Fruit fly (Drosophila melanogaster): ENCODE results near the gene CG15531.
A peak's percentile ranks its signal among the peaks of the same experiment; 100 is the strongest.

CG15531 gene

DNA sequence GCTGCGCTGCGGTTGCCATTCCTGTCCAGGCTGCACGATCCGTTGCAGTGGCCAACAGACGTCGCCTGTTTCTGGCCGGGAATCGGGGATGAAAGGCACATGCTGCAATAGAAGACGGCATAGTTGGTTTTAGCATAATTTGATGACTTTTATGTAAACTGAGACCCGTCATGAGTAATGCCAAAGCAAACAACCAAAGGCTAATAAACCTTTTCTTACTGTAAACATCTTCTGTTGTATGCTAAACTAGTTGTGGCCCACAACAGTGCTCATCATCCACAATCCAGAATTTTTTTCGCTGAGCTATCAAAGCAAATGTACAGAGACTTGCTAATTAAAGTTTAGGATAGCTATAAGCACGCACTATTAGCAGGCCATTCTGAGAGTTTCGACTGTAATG is 2.8 kb upstream of the CG15531 start (continued):
- TF ChIP-seq fu2 (GFP tag; optimal IDR thresholded peaks at IDR 0.05) (no peak), dati (GFP tag; IDR thresholded peaks at IDR 0.05) (no peak), Hr51 (GFP tag; optimal IDR thresholded peaks at IDR 0.05) (no peak), CG12659 (GFP tag; optimal IDR thresholded peaks at IDR 0.05) (peak; percentile 19), CG10543 (GFP tag; optimal IDR thresholded peaks at IDR 0.05) (peak; percentile 79), PHDP (tag; optimal IDR thresholded peaks at IDR 0.05) (peak; percentile 52), MTF-1 (GFP tag; optimal IDR thresholded peaks at IDR 0.05; ENCODE audit: borderline replicate concordance) (peak; percentile 43), CG6765 (GFP tag; optimal IDR thresholded peaks at IDR 0.05) (peak; percentile 73), B-H2 (GFP tag; optimal IDR thresholded peaks at IDR 0.05) (peak; percentile 62), Rfx (GFP tag; IDR thresholded peaks at IDR 0.05) (peak; percentile 43; the same call in 1 of the 2 replicates), Fer1 (GFP tag; optimal IDR thresholded peaks at IDR 0.05) (peak; percentile 51), Vsx1 (GFP tag; optimal IDR thresholded peaks at IDR 0.05) (peak; percentile 27), Lim3 (GFP tag; IDR thresholded peaks at IDR 0.05) (no peak), CG10147 (GFP tag; optimal IDR thresholded peaks at IDR 0.05) (peak; percentile 5), HmgZ (tag; optimal IDR thresholded peaks at IDR 0.05) (peak; percentile 45), bsh (GFP tag; optimal IDR thresholded peaks at IDR 0.05) (peak in 1 of 2 experiments; percentile 6), Dbx (GFP tag; IDR thresholded peaks at IDR 0.05) (0 out of 3 replicates have a peak, but pooled peaks have one; percentile 37), CG4854 (GFP tag; optimal IDR thresholded peaks at IDR 0.05) (no peak), CG8089 (GFP tag; optimal IDR thresholded peaks at IDR 0.05) (no peak), bbx (GFP tag; IDR thresholded peaks at IDR 0.05; ENCODE audit: partially characterized antibody) (no peak), CG10431 (GFP tag; optimal IDR thresholded peaks at IDR 0.05) (peak; percentile 42), wdn (GFP tag; IDR thresholded peaks at IDR 0.05) (0 out of 2 replicates have a peak, but pooled peaks have one; percentile 17), ranshi (GFP tag; IDR thresholded peaks at IDR 0.05) (0 out of 2 replicates have a peak, but pooled peaks have one; percentile 10), CG4328 (GFP tag; optimal IDR thresholded peaks at IDR 0.05) (peak; percentile 39), CG8290 (GFP tag; optimal IDR thresholded peaks at IDR 0.05) (no peak), CG8290 (tag; optimal IDR thresholded peaks at IDR 0.05) (peak in 1 of 2 experiments; percentile 65), CG17361 (GFP tag; IDR thresholded peaks at IDR 0.05) (no peak), zfh2 (GFP tag; optimal IDR thresholded peaks at IDR 0.05) (no peak), CG1832 (GFP tag; optimal IDR thresholded peaks at IDR 0.05) (no peak), Lhr (GFP tag; optimal IDR thresholded peaks at IDR 0.05) (no peak), CG13894 (tag; optimal IDR thresholded peaks at IDR 0.05) (peak; percentile 65), cato (GFP tag; optimal IDR thresholded peaks at IDR 0.05; ENCODE audit: borderline replicate concordance) (no peak), Dip2 (GFP tag; IDR thresholded peaks at IDR 0.05) (no peak), CG13123 (GFP tag; optimal IDR thresholded peaks at IDR 0.05) (no peak), so (GFP tag; IDR thresholded peaks at IDR 0.05) (0 out of 3 replicates have a peak, but pooled peaks have one; percentile 18), Hand (GFP tag; optimal IDR thresholded peaks at IDR 0.05) (peak; percentile 22), CG15269 (tag; optimal IDR thresholded peaks at IDR 0.05) (peak; percentile 12), gt (GFP tag; IDR thresholded peaks at IDR 0.05) (no peak), CG3847 (GFP tag; IDR thresholded peaks at IDR 0.05) (0 out of 2 replicates have a peak, but pooled peaks have one; percentile 8), Xrp1 (GFP tag; IDR thresholded peaks at IDR 0.05) (0 out of 2 replicates have a peak, but pooled peaks have one; percentile 17), CG10267 (tag; optimal IDR thresholded peaks at IDR 0.05) (no peak), CG15479 (GFP tag; optimal IDR thresholded peaks at IDR 0.05) (no peak), lab (GFP tag; optimal IDR thresholded peaks at IDR 0.05) (peak; percentile 62), Mes4 (GFP tag; optimal IDR thresholded peaks at IDR 0.05) (no peak), Med (GFP tag) (peak; percentile 89), CG12769 (tag; optimal IDR thresholded peaks at IDR 0.05) (peak; percentile 50), Fer3 (tag; optimal IDR thresholded peaks at IDR 0.05) (peak; percentile 38), Sox102F (GFP tag; optimal IDR thresholded peaks at IDR 0.05) (no peak), CG10366 (GFP tag; IDR thresholded peaks at IDR 0.05) (0 out of 2 replicates have a peak, but pooled peaks have one; percentile 14)

Data from whole organism, embryonic.